Fruit fly (Drosophila melanogaster) whole organism, embryonic: ENCODE measurements around the gene Sirt6.

Source experiments
- Blimp-1 ChIP-seq: fragments of 200-800 bp; sonication (Bioruptor generic); optimal IDR thresholded peaks from 3 replicates; lab custom pipeline; 2018; ENCODE audit warnings: missing biosample characterization, missing genetic modification characterization, mild to moderate bottlenecking, moderate library complexity, missing genetic modification reagents
- CG11504 ChIP-seq: fragments of 200-800 bp; sonication (Bioruptor generic); optimal IDR thresholded peaks from 3 replicates; lab custom pipeline; 2019; ENCODE audit warnings: missing biosample characterization, mild to moderate bottlenecking, missing genetic modification characterization, moderate library complexity
- CG12391 ChIP-seq: fragments of 200-800 bp; sonication (Bioruptor generic); optimal IDR thresholded peaks from 3 replicates; lab custom pipeline; 2018; ENCODE audit warnings: missing biosample characterization, mild to moderate bottlenecking, missing genetic modification characterization, moderate library complexity
- CG15269 ChIP-seq: fragments of 200-800 bp; sonication (Bioruptor generic); optimal IDR thresholded peaks from 2 replicates; lab custom pipeline; 2018; ENCODE audit warnings: missing biosample characterization, mild to moderate bottlenecking, missing genetic modification characterization, moderate library complexity
- CG15696 ChIP-seq: fragments of 200-800 bp; sonication (Bioruptor generic); optimal IDR thresholded peaks from 2 replicates; lab custom pipeline; 2019; ENCODE audit warnings: missing biosample characterization, mild to moderate bottlenecking, missing genetic modification characterization, moderate library complexity
- CG1603 ChIP-seq: fragments of 200-800 bp; sonication (Bioruptor generic); optimal IDR thresholded peaks from 2 replicates; lab custom pipeline; 2019; ENCODE audit warnings: missing biosample characterization, mild to moderate bottlenecking, missing genetic modification characterization, moderate library complexity
- CG17359 ChIP-seq: fragments of 200-800 bp; sonication (Bioruptor generic); optimal IDR thresholded peaks from 3 replicates; lab custom pipeline; 2018; ENCODE audit warnings: missing biosample characterization, mild to moderate bottlenecking, missing genetic modification characterization, moderate library complexity
- CG18476 ChIP-seq: fragments of 200-800 bp; sonication (Bioruptor generic); optimal IDR thresholded peaks from 2 replicates; lab custom pipeline; 2016; ENCODE audit warnings: missing biosample characterization, mild to moderate bottlenecking, missing genetic modification characterization
- CG18599 ChIP-seq: fragments of 200-800 bp; sonication (Bioruptor generic); optimal IDR thresholded peaks from 3 replicates; lab custom pipeline; 2017; ENCODE audit warnings: missing biosample characterization, missing genetic modification characterization, mild to moderate bottlenecking, moderate library complexity, missing genetic modification reagents
- CG2129 ChIP-seq: fragments of 200-800 bp; sonication (Bioruptor generic); IDR thresholded peaks from 2 replicates; pipeline ENCODE4 v1.3.6; 2022; ENCODE audit warnings: missing biosample characterization, missing genetic modification characterization; ENCODE audit not compliant: partially characterized antibody
- CG2199 ChIP-seq: fragments of 200-800 bp; sonication (Bioruptor generic); IDR thresholded peaks from 3 replicates; pipeline ENCODE4 v1.3.6; 2022; ENCODE audit warnings: missing biosample characterization, missing genetic modification characterization
- CG2712 ChIP-seq: fragments of 200-800 bp; optimal IDR thresholded peaks from 3 replicates; lab custom pipeline; 2019; ENCODE audit warnings: missing biosample characterization, mild to moderate bottlenecking, missing genetic modification characterization, moderate library complexity
- CG31365 ChIP-seq: fragments of 200-800 bp; sonication (Bioruptor generic); optimal IDR thresholded peaks from 2 replicates; lab custom pipeline; 2018; ENCODE audit warnings: missing biosample characterization, mild to moderate bottlenecking, missing genetic modification characterization
- CG6683 ChIP-seq: fragments of 200-800 bp; sonication (Bioruptor generic); optimal IDR thresholded peaks from 2 replicates; lab custom pipeline; 2017; ENCODE audit warnings: missing biosample characterization, mild to moderate bottlenecking, missing genetic modification characterization, missing genetic modification reagents
- CG7839 ChIP-seq: fragments of 200-800 bp; sonication (Bioruptor generic); optimal IDR thresholded peaks from 3 replicates; lab custom pipeline; 2018; ENCODE audit warnings: missing biosample characterization, mild to moderate bottlenecking, missing genetic modification characterization, moderate library complexity
- CG9215 ChIP-seq: fragments of 200-800 bp; sonication (Bioruptor generic); IDR thresholded peaks from 2 replicates; pipeline ENCODE4 v1.3.6; 2022; ENCODE audit warnings: missing biosample characterization, missing genetic modification characterization
- CoRest ChIP-seq: fragments of 200-800 bp; sonication (Bioruptor generic); optimal IDR thresholded peaks from 3 replicates; lab custom pipeline; 2018; ENCODE audit warnings: missing biosample characterization, mild to moderate bottlenecking, missing genetic modification characterization, moderate library complexity
- Drgx ChIP-seq: fragments of 200-800 bp; sonication (Bioruptor generic); IDR thresholded peaks from 2 replicates; pipeline ENCODE4 v1.3.6; 2022; ENCODE audit warnings: missing biosample characterization, missing genetic modification characterization
- Ets65A ChIP-seq: fragments of 200-800 bp; sonication (Bioruptor generic); peaks from one replicate; lab custom pipeline; 2016; ENCODE audit warnings: missing biosample characterization, missing genetic modification characterization
- Fer1 ChIP-seq: fragments of 200-800 bp; sonication (Bioruptor generic); optimal IDR thresholded peaks from 2 replicates; lab custom pipeline; 2017; ENCODE audit warnings: missing biosample characterization, mild to moderate bottlenecking, missing genetic modification characterization
- Hmr ChIP-seq: fragments of 200-800 bp; sonication (Bioruptor generic); optimal IDR thresholded peaks from 3 replicates; lab custom pipeline; 2017; ENCODE audit warnings: mild to moderate bottlenecking, missing biosample characterization, missing genetic modification reagents, missing genetic modification characterization
- Hr39 ChIP-seq: fragments of >200 bp; optimal IDR thresholded peaks from 2 replicates; lab custom pipeline; 2017
- Hr51 ChIP-seq, 2 experiments: fragments of 200-800 bp; sonication (Bioruptor generic); optimal IDR thresholded peaks; 2 replicates in 1 of 2; 3 replicates in 1 of 2; lab custom pipeline; 2016 to 2018; ENCODE audit warnings: missing biosample characterization in 2 of 2, missing genetic modification characterization in 2 of 2, mild to moderate bottlenecking in 1 of 2, moderate library complexity in 1 of 2
- Lim3 ChIP-seq: fragments of 200-800 bp; sonication (Bioruptor generic); IDR thresholded peaks from 2 replicates; pipeline ENCODE4 v1.3.6; 2022; ENCODE audit warnings: missing biosample characterization, missing genetic modification characterization
- Med ChIP-seq: fragments of 200-800 bp; sonication (Bioruptor generic); peaks from one replicate; lab custom pipeline; 2016; ENCODE audit warnings: missing biosample characterization, missing genetic modification characterization, mild to moderate bottlenecking, inconsistent platforms, moderate library complexity
- Myb ChIP-seq: fragments of 200-800 bp; sonication (Bioruptor generic); optimal IDR thresholded peaks from 2 replicates; lab custom pipeline; 2016; ENCODE audit warnings: missing biosample characterization, missing genetic modification characterization
- Oli ChIP-seq: fragments of 200-800 bp; sonication (Bioruptor generic); optimal IDR thresholded peaks from 2 replicates; lab custom pipeline; 2018; ENCODE audit warnings: missing biosample characterization, mild to moderate bottlenecking, missing genetic modification characterization, moderate library complexity
- Sox102F ChIP-seq: fragments of 200-800 bp; sonication (Bioruptor generic); optimal IDR thresholded peaks from 2 replicates; lab custom pipeline; 2018; ENCODE audit warnings: missing biosample characterization, mild to moderate bottlenecking, missing genetic modification characterization, moderate library complexity
- bsh ChIP-seq, 2 experiments: fragments of 200-800 bp; sonication (Bioruptor generic); optimal IDR thresholded peaks; 2 replicates each; lab custom pipeline; 2017 to 2018; ENCODE audit warnings: mild to moderate bottlenecking in 2 of 2, missing biosample characterization in 2 of 2, missing genetic modification characterization in 2 of 2, moderate library complexity in 1 of 2
- croc ChIP-seq: fragments of 200-800 bp; sonication (Bioruptor generic); conservative IDR thresholded peaks from 3 replicates; pipeline ENCODE4 v1.3.6; 2022; ENCODE audit warnings: missing biosample characterization, missing genetic modification characterization
- dmrt99B ChIP-seq: fragments of 200-800 bp; sonication (Bioruptor generic); optimal IDR thresholded peaks from 2 replicates; lab custom pipeline; 2018; ENCODE audit warnings: missing biosample characterization, mild to moderate bottlenecking, missing genetic modification characterization, moderate library complexity
- dysf ChIP-seq: fragments of 200-800 bp; sonication (Bioruptor generic); IDR thresholded peaks from 3 replicates; pipeline ENCODE4 v1.3.6; 2022; ENCODE audit warnings: missing biosample characterization, missing genetic modification characterization
- eve ChIP-seq, 2 experiments: fragments of >200 bp; optimal IDR thresholded peaks; 2 replicates each; lab custom pipeline; 2017; ENCODE audit warnings: missing biosample characterization in 2 of 2, missing genetic modification characterization in 2 of 2
- fu2 ChIP-seq: fragments of 200-800 bp; sonication (Bioruptor generic); optimal IDR thresholded peaks from 2 replicates; lab custom pipeline; 2016; ENCODE audit warnings: missing biosample characterization, missing genetic modification characterization
- grau ChIP-seq: fragments of 200-800 bp; optimal IDR thresholded peaks from 3 replicates; lab custom pipeline; 2019; ENCODE audit warnings: missing biosample characterization, mild to moderate bottlenecking, missing genetic modification characterization, moderate library complexity
- hth ChIP-seq: fragments of >200 bp; optimal IDR thresholded peaks from 2 replicates; lab custom pipeline; 2017; ENCODE audit warnings: inconsistent platforms
- lab ChIP-seq: fragments of 200-800 bp; sonication (Bioruptor generic); optimal IDR thresholded peaks from 3 replicates; lab custom pipeline; 2017; ENCODE audit warnings: missing biosample characterization, missing genetic modification characterization, mild to moderate bottlenecking, moderate library complexity, missing genetic modification reagents
- org-1 ChIP-seq: fragments of 200-800 bp; sonication (Bioruptor generic); optimal IDR thresholded peaks from 2 replicates; lab custom pipeline; 2017; ENCODE audit warnings: missing biosample characterization, missing genetic modification characterization
- peb ChIP-seq: fragments of 200-800 bp; sonication (Bioruptor generic); IDR thresholded peaks from 2 replicates; pipeline ENCODE4 v1.3.6; 2022; ENCODE audit warnings: missing biosample characterization, missing genetic modification characterization
- phol ChIP-seq: fragments of 200-800 bp; sonication (Bioruptor generic); optimal IDR thresholded peaks from 3 replicates; lab custom pipeline; 2018; ENCODE audit warnings: missing biosample characterization, mild to moderate bottlenecking, missing genetic modification characterization, moderate library complexity
- prd ChIP-seq, 3 experiments: fragments of >200 bp in 2 of 3; fragments of 200-800 bp in 1 of 3; sonication (Bioruptor generic) in 1 of 3; optimal IDR thresholded peaks in 2 of 3; IDR thresholded peaks in 1 of 3; 2 replicates in 2 of 3; 3 replicates in 1 of 3; pipeline versions ENCODE4 v1.3.6 to Lab custom; 2017 to 2022; ENCODE audit warnings: missing biosample characterization in 1 of 3, missing genetic modification characterization in 1 of 3
- row ChIP-seq: fragments of 200-800 bp; sonication (Bioruptor generic); IDR thresholded peaks from 3 replicates; pipeline ENCODE4 v1.3.6; 2022; ENCODE audit warnings: missing biosample characterization, missing genetic modification characterization
- sens ChIP-seq: fragments of 200-800 bp; sonication (Bioruptor generic); peaks from one replicate; lab custom pipeline; 2016; ENCODE audit warnings: missing biosample characterization, missing genetic modification characterization
- sisA ChIP-seq: fragments of 200-800 bp; sonication (Bioruptor generic); IDR thresholded peaks from 2 replicates; pipeline ENCODE4 v1.3.6; 2022; ENCODE audit warnings: missing biosample characterization, missing genetic modification characterization
- slbo ChIP-seq: fragments of 200-800 bp; sonication (Bioruptor generic); IDR thresholded peaks from 2 replicates; pipeline ENCODE4 v1.3.6; 2022; ENCODE audit warnings: missing biosample characterization, missing genetic modification characterization
- ttk ChIP-seq: fragments of 200-800 bp; sonication (Bioruptor generic); IDR thresholded peaks from 2 replicates; pipeline ENCODE4 v2.1.2; 2022; ENCODE audit warnings: missing biosample characterization, missing genetic modification characterization
- unpg ChIP-seq: fragments of 200-800 bp; sonication (Bioruptor generic); optimal IDR thresholded peaks from 3 replicates; lab custom pipeline; 2018; ENCODE audit warnings: missing biosample characterization, mild to moderate bottlenecking, missing genetic modification characterization, moderate library complexity
- vvl ChIP-seq: fragments of 200-800 bp; sonication (Bioruptor generic); IDR thresholded peaks from 2 replicates; pipeline ENCODE4 v1.3.6; 2022; ENCODE audit warnings: missing biosample characterization, missing genetic modification characterization

The Sirt6 gene

DNA sequence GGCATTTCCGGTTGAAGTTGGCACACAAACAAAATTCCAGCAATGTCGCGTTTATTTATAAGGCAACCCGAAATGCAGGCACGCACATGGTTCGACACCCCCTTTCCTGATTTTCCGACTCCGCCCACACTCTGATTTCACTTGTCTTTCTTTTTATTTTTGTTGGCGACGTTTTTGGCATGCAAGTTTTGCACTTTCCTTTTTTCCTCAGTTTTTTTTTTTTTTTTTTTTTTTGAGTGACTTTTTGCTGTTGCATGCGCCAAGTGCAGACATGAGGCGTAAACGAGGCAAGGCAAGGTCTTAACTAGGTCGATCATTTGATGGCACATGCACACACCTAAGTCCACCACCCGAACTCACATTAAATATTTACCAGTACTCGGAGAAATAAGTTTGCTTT lies 20.4 kb upstream of the Sirt6 start:
- TF ChIP-seq Hr39 (lab: Kevin White, UChicago), result peak; percentile 26
- TF ChIP-seq Drgx (GFP tag; lab: Robert Waterston, UW), result peak; percentile 75
- TF ChIP-seq Ets65A, result peak; percentile 7
- no peak for TF ChIP-seq ttk (GFP tag; lab: Robert Waterston, UW)

DNA sequence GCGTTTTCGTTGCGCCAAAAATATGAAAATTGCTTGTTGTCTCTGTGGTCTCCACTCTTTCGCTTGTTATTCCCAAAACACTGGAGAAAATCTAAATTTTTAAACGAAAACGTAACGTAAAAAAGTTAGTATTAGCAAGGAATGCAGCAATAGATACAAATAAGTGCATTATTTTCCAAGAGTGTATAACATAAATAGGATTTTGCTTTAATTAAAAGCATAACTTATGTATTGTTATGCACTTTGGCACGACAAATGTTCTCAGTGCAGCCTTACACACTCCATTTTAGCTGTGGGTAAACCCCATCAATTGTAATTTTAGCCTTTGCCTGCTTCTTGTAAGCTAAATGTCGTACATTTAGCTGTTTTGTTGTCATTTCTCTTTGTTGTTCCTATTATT lies 14.4 kb upstream of the Sirt6 start:
- no peak for TF ChIP-seq fu2
- TF ChIP-seq Myb, result no peak
- peak; percentile 28 for TF ChIP-seq phol (tag; lab: Kevin White, UChicago)
- TF ChIP-seq Fer1, result peak; percentile 6
- TF ChIP-seq CG18599 (GFP tag; lab: Kevin White, UChicago), result peak; percentile 27
- peak; percentile 47 for TF ChIP-seq CG11504 (tag; lab: Kevin White, UChicago)
- no peak for TF ChIP-seq CG18476 (GFP tag; lab: Kevin White, UChicago)
- TF ChIP-seq CG15696 (tag; lab: Kevin White, UChicago), result no peak
- TF ChIP-seq CG17359 (tag; lab: Kevin White, UChicago), result peak; percentile 19
- TF ChIP-seq hth (lab: Kevin White, UChicago), result no peak
- peak; percentile 42 for TF ChIP-seq Sox102F (GFP tag; lab: Kevin White, UChicago)
- TF ChIP-seq org-1, result no peak
- TF ChIP-seq sisA (GFP tag; lab: Robert Waterston, UW), result peak; percentile 16; the same call in 1 of the 2 replicates
- peak; percentile 45; the same call in 1 of the 3 replicates for TF ChIP-seq dysf (GFP tag; lab: Robert Waterston, UW)
- peak; percentile 14 for TF ChIP-seq CG2712 (tag; lab: Kevin White, UChicago)
- peak; percentile 51; the same call in 1 of the 3 replicates for TF ChIP-seq CG2199
- no peak for TF ChIP-seq CG2129
- 0 out of 2 replicates have a peak, but pooled peaks have one; percentile 10 for TF ChIP-seq vvl
- TF ChIP-seq prd (optimal IDR thresholded peaks at IDR 0.05; lab: Kevin White, UChicago), result no peak
- TF ChIP-seq prd (GFP tag; IDR thresholded peaks at IDR 0.05; lab: Robert Waterston, UW), result 0 out of 3 replicates have a peak, but pooled peaks have one; percentile 31
- peak; percentile 44 for TF ChIP-seq CG1603 (tag; lab: Kevin White, UChicago)
- peak in 1 of 2 experiments; percentile 50 for TF ChIP-seq eve (GFP tag; optimal IDR thresholded peaks at IDR 0.05; lab: Kevin White, UChicago)
- peak in 1 of 2 experiments; percentile 21 for TF ChIP-seq bsh (GFP tag; optimal IDR thresholded peaks at IDR 0.05; lab: Kevin White, UChicago)
- 0 out of 3 replicates have a peak, but pooled peaks have one; percentile 44 for TF ChIP-seq row (GFP tag; lab: Robert Waterston, UW)
- peak; percentile 48 for TF ChIP-seq sens (GFP tag; lab: Kevin White, UChicago)
- 0 out of 2 replicates have a peak, but pooled peaks have one; percentile 20 for TF ChIP-seq slbo (GFP tag; lab: Robert Waterston, UW)
- no peak for TF ChIP-seq croc (GFP tag; lab: Robert Waterston, UW)
- TF ChIP-seq CoRest (tag; lab: Kevin White, UChicago), result peak; percentile 8
- no peak for TF ChIP-seq CG9215 (GFP tag; lab: Robert Waterston, UW)
- TF ChIP-seq CG12391 (tag; lab: Kevin White, UChicago), result peak; percentile 9
- TF ChIP-seq grau, result peak; percentile 26
- peak; percentile 33 for TF ChIP-seq unpg (GFP tag; lab: Kevin White, UChicago)
- peak in 1 of 2 experiments; percentile 33 for TF ChIP-seq Hr51 (GFP tag; optimal IDR thresholded peaks at IDR 0.05; lab: Kevin White, UChicago)
- peak; percentile 68 for TF ChIP-seq Med (GFP tag; lab: Kevin White, UChicago)
- TF ChIP-seq peb (GFP tag; lab: Robert Waterston, UW), result 0 out of 2 replicates have a peak, but pooled peaks have one; percentile 28
- no peak for TF ChIP-seq CG6683 (GFP tag; lab: Kevin White, UChicago)
- peak; percentile 40 for TF ChIP-seq dmrt99B (tag; lab: Kevin White, UChicago)
- TF ChIP-seq Oli (tag; lab: Kevin White, UChicago), result peak; percentile 15
- peak; percentile 16 for TF ChIP-seq CG7839 (tag; lab: Kevin White, UChicago)
- TF ChIP-seq Hmr, result peak; percentile 11
- no peak for TF ChIP-seq Lim3 (GFP tag; lab: Robert Waterston, UW)
- TF ChIP-seq CG15269 (tag; lab: Kevin White, UChicago), result peak; percentile 10
- peak; percentile 44 for TF ChIP-seq lab (GFP tag; lab: Kevin White, UChicago)
- peak; percentile 20 for TF ChIP-seq Blimp-1 (GFP tag; lab: Kevin White, UChicago)
- TF ChIP-seq CG31365, result no peak
